Worm (Caenorhabditis elegans) whole organism, mixed stage, embryonic: ENCODE measurements around the gene F19B10.13.

Experiments used
- M03D4.4 ChIP-seq: sonication (generic microtip); optimal IDR thresholded peaks from 2 replicates; lab custom pipeline; 2017; ENCODE audit warnings: mild to moderate bottlenecking, missing genetic modification characterization, missing compliant biosample characterization
- bed-3 ChIP-seq: fragments of 200-800 bp; sonication (Bioruptor generic); optimal IDR thresholded peaks from 3 replicates; lab custom pipeline; 2018; ENCODE audit warnings: mild to moderate bottlenecking, missing genetic modification characterization, moderate library complexity, missing compliant biosample characterization
- blmp-1 ChIP-seq: fragments of 150-350 bp; optimal IDR thresholded peaks from 2 replicates; lab custom pipeline; 2014; ENCODE audit warnings: missing biosample characterization, missing genetic modification characterization
- ceh-39 ChIP-seq: fragments of 150-350 bp; optimal IDR thresholded peaks from 2 replicates; lab custom pipeline; 2014; ENCODE audit warnings: missing biosample characterization, missing genetic modification characterization
- ceh-43 ChIP-seq: fragments of 200-800 bp; sonication (Bioruptor generic); optimal IDR thresholded peaks from 2 replicates; lab custom pipeline; 2018; ENCODE audit warnings: mild to moderate bottlenecking, missing genetic modification characterization, moderate library complexity, missing compliant biosample characterization
- ceh-83 ChIP-seq: fragments of 200-800 bp; sonication (Bioruptor generic); optimal IDR thresholded peaks from 2 replicates; lab custom pipeline; 2018; ENCODE audit warnings: mild to moderate bottlenecking, missing genetic modification characterization, missing compliant biosample characterization
- ces-1 ChIP-seq: fragments of 150-350 bp; optimal IDR thresholded peaks from 2 replicates; lab custom pipeline; 2014; ENCODE audit warnings: missing biosample characterization, missing genetic modification reagents, missing genetic modification characterization
- drap-1 ChIP-seq: fragments of 200-800 bp; sonication (Bioruptor generic); optimal IDR thresholded peaks from 3 replicates; lab custom pipeline; 2018; ENCODE audit warnings: mild to moderate bottlenecking, missing genetic modification characterization, missing compliant biosample characterization
- elt-1 ChIP-seq: sonication (generic microtip); optimal IDR thresholded peaks from 2 replicates; lab custom pipeline; 2017; ENCODE audit warnings: missing genetic modification characterization, mild to moderate bottlenecking, missing compliant biosample characterization, antibody characterized with exemption, moderate library complexity, borderline replicate concordance; ENCODE audit not compliant: insufficient read depth
- elt-3 ChIP-seq: fragments of 150-350 bp; optimal IDR thresholded peaks from 2 replicates; lab custom pipeline; 2014; ENCODE audit warnings: missing biosample characterization, missing genetic modification characterization
- flh-1 ChIP-seq: fragments of 200-800 bp; sonication (Bioruptor generic); optimal IDR thresholded peaks from 2 replicates; lab custom pipeline; 2018; ENCODE audit warnings: mild to moderate bottlenecking, missing genetic modification characterization, moderate library complexity, missing compliant biosample characterization
- ham-2 ChIP-seq: fragments of 200-800 bp; sonication (Bioruptor generic); optimal IDR thresholded peaks from 2 replicates; lab custom pipeline; 2018; ENCODE audit warnings: mild to moderate bottlenecking, missing genetic modification characterization, missing compliant biosample characterization
- hlh-1 ChIP-seq: fragments of 150-350 bp; optimal IDR thresholded peaks from 2 replicates; lab custom pipeline; 2014; ENCODE audit warnings: missing biosample characterization, missing genetic modification reagents, missing genetic modification characterization
- lin-13 ChIP-seq: fragments of 150-350 bp; optimal IDR thresholded peaks from 2 replicates; lab custom pipeline; 2014; ENCODE audit warnings: missing biosample characterization, missing genetic modification characterization
- lin-32 ChIP-seq: fragments of 200-800 bp; sonication (Bioruptor generic); optimal IDR thresholded peaks from 2 replicates; lab custom pipeline; 2018; ENCODE audit warnings: mild to moderate bottlenecking, missing genetic modification characterization, missing compliant biosample characterization
- lsy-2 ChIP-seq: fragments of 150-350 bp; optimal IDR thresholded peaks from 2 replicates; lab custom pipeline; 2014; ENCODE audit warnings: missing biosample characterization, missing genetic modification characterization
- mab-5 ChIP-seq: fragments of 150-350 bp; optimal IDR thresholded peaks from 2 replicates; lab custom pipeline; 2014; ENCODE audit warnings: missing biosample characterization, missing genetic modification characterization
- mep-1 ChIP-seq: fragments of 150-350 bp; optimal IDR thresholded peaks from 2 replicates; lab custom pipeline; 2017; ENCODE audit warnings: missing biosample characterization, missing genetic modification reagents, missing genetic modification characterization, inconsistent platforms
- mls-2 ChIP-seq: sonication (generic microtip); optimal IDR thresholded peaks from 2 replicates; lab custom pipeline; 2016; ENCODE audit warnings: mild to moderate bottlenecking, missing genetic modification characterization, moderate library complexity, missing compliant biosample characterization
- nhr-12 ChIP-seq: fragments of 150-350 bp; optimal IDR thresholded peaks from 2 replicates; lab custom pipeline; 2014; ENCODE audit warnings: missing biosample characterization, missing genetic modification characterization
- nhr-2 ChIP-seq: fragments of 150-350 bp; optimal IDR thresholded peaks from 2 replicates; lab custom pipeline; 2014; ENCODE audit warnings: missing biosample characterization, missing genetic modification characterization
- nhr-237 ChIP-seq: fragments of 150-350 bp; optimal IDR thresholded peaks from 2 replicates; lab custom pipeline; 2014; ENCODE audit warnings: missing biosample characterization, missing genetic modification characterization
- nhr-28 ChIP-seq: fragments of 150-350 bp; optimal IDR thresholded peaks from 2 replicates; lab custom pipeline; 2014; ENCODE audit warnings: missing biosample characterization, missing genetic modification characterization
- nhr-76 ChIP-seq: sonication (generic microtip); optimal IDR thresholded peaks from 2 replicates; lab custom pipeline; 2017; ENCODE audit warnings: missing biosample characterization, missing genetic modification characterization
- pha-4 ChIP-seq: fragments of 150-350 bp; optimal IDR thresholded peaks from 2 replicates; lab custom pipeline; 2018; ENCODE audit warnings: missing biosample characterization, missing genetic modification reagents, missing genetic modification characterization
- sem-2 ChIP-seq: fragments of 200-800 bp; sonication (Bioruptor generic); optimal IDR thresholded peaks from 2 replicates; lab custom pipeline; 2018; ENCODE audit warnings: mild to moderate bottlenecking, missing genetic modification characterization, missing compliant biosample characterization
- snpc-4 ChIP-seq: fragments of 150-350 bp; optimal IDR thresholded peaks from 2 replicates; lab custom pipeline; 2014; ENCODE audit warnings: missing biosample characterization, missing genetic modification characterization
- sptf-1 ChIP-seq: sonication (generic microtip); optimal IDR thresholded peaks from 2 replicates; lab custom pipeline; 2017; ENCODE audit warnings: mild to moderate bottlenecking, missing genetic modification characterization, moderate library complexity, missing compliant biosample characterization
- tbx-8 ChIP-seq: fragments of 200-800 bp; sonication (Bioruptor generic); optimal IDR thresholded peaks from 2 replicates; lab custom pipeline; 2018; ENCODE audit warnings: mild to moderate bottlenecking, missing genetic modification characterization, moderate library complexity, missing compliant biosample characterization
- unc-62 ChIP-seq: fragments of 150-350 bp; optimal IDR thresholded peaks from 2 replicates; lab custom pipeline; 2014; ENCODE audit warnings: missing biosample characterization, missing genetic modification reagents, missing genetic modification characterization
- zip-8 ChIP-seq: fragments of 150-350 bp; optimal IDR thresholded peaks from 2 replicates; lab custom pipeline; 2014; ENCODE audit warnings: missing biosample characterization, missing genetic modification characterization
- ztf-11 ChIP-seq: fragments of 150-350 bp; optimal IDR thresholded peaks from 2 replicates; lab custom pipeline; 2014; ENCODE audit warnings: missing biosample characterization, missing genetic modification characterization

Gene F19B10.13

ce11 chrII:3647111-3647510 is 15.0 kb upstream of the F19B10.13 start, which contains the start of gene fbxb-33:
Gene fbxb-33 (plus strand): TSS chrII:3647411.
- TF ChIP-seq mls-2 (tag; lab: Kevin White, UChicago), result no peak
- no peak for TF ChIP-seq elt-3 (tag; lab: Kevin White, UChicago)
- TF ChIP-seq, all 35 proteins: peak for 0

ce11 chrII:3655378-3655777 is 6.7 kb upstream of the F19B10.13 start, which contains the start of gene F19B10.5:
Gene F19B10.5 (plus strand): TSS chrII:3655678.
- TF ChIP-seq ceh-39 (tag; lab: Kevin White, UChicago) (no peak), sem-2 (GFP tag; lab: Kevin White, UChicago) (no peak), snpc-4 (tag; lab: Kevin White, UChicago) (no peak), flh-1 (no peak), nhr-2 (tag; lab: Kevin White, UChicago) (no peak), lsy-2 (tag; lab: Kevin White, UChicago) (no peak), blmp-1 (no peak), sptf-1 (no peak), ceh-83 (GFP tag; lab: Kevin White, UChicago) (no peak), ztf-11 (no peak), elt-1 (tag; lab: Kevin White, UChicago) (no peak), bed-3 (GFP tag; lab: Kevin White, UChicago) (no peak), ces-1 (GFP tag; lab: Kevin White, UChicago) (no peak), unc-62 (GFP tag; lab: Kevin White, UChicago) (no peak)

- TF ChIP-seq lin-32 (GFP tag; lab: Kevin White, UChicago) (no peak), hlh-1 (tag; lab: Kevin White, UChicago) (no peak), ceh-39 (tag; lab: Kevin White, UChicago) (no peak), nhr-76 (no peak), nhr-28 (tag; lab: Kevin White, UChicago) (no peak), mab-5 (tag; lab: Kevin White, UChicago) (no peak), mep-1 (tag; lab: Kevin White, UChicago) (no peak), ceh-83 (GFP tag; lab: Kevin White, UChicago) (no peak), tbx-8 (GFP tag; lab: Kevin White, UChicago) (no peak), drap-1 (GFP tag; lab: Kevin White, UChicago) (no peak), zip-8 (tag; lab: Kevin White, UChicago) (no peak), blmp-1 (no peak), pha-4 (tag; lab: Kevin White, UChicago) (no peak), sptf-1 (no peak), sem-2 (GFP tag; lab: Kevin White, UChicago) (no peak)
Measured at ce11 chrII:3659776-3660175, 2.3 kb upstream of the F19B10.13 start, which contains the start of gene F19B10.4. Gene F19B10.4 (plus strand): TSS chrII:3660076.

ce11 chrII:3663796-3664195 is 1.7 kb downstream of the F19B10.13 start, which contains the start of gene F19B10.6:
Gene F19B10.6 (minus strand): TSS chrII:3663896.
- TF ChIP-seq nhr-2 (tag; lab: Kevin White, UChicago) (no peak), mep-1 (tag; lab: Kevin White, UChicago) (no peak), sem-2 (GFP tag; lab: Kevin White, UChicago) (no peak), unc-62 (GFP tag; lab: Kevin White, UChicago) (no peak), nhr-28 (tag; lab: Kevin White, UChicago) (no peak), elt-1 (tag; lab: Kevin White, UChicago) (no peak)

- no peak for TF ChIP-seq ces-1 (GFP tag; lab: Kevin White, UChicago)
- no peak for TF ChIP-seq hlh-1 (tag; lab: Kevin White, UChicago)
- no peak for TF ChIP-seq ceh-43 (GFP tag; lab: Kevin White, UChicago)
- no peak for TF ChIP-seq nhr-237
- TF ChIP-seq M03D4.4 (tag; lab: Kevin White, UChicago), result no peak
- TF ChIP-seq elt-3 (tag; lab: Kevin White, UChicago), result no peak
- no peak for TF ChIP-seq nhr-2 (tag; lab: Kevin White, UChicago)
- TF ChIP-seq tbx-8 (GFP tag; lab: Kevin White, UChicago), result no peak
- TF ChIP-seq lin-13 (tag; lab: Kevin White, UChicago), result no peak
- TF ChIP-seq ham-2 (GFP tag; lab: Kevin White, UChicago), result no peak
- no peak for TF ChIP-seq unc-62 (GFP tag; lab: Kevin White, UChicago)
- no peak for TF ChIP-seq mab-5 (tag; lab: Kevin White, UChicago)
- no peak for TF ChIP-seq nhr-76
- no peak for TF ChIP-seq ceh-39 (tag; lab: Kevin White, UChicago)
- TF ChIP-seq sptf-1, result no peak
- TF ChIP-seq nhr-12 (tag; lab: Kevin White, UChicago), result no peak
- TF ChIP-seq, all 35 proteins: peak for 0
Measured at ce11 chrII:3664470-3664869, 2.4 kb downstream of the F19B10.13 start, which contains the start of gene F19B10.3. Gene F19B10.3 (plus strand): TSS chrII:3664770.
